Worm (Caenorhabditis elegans) whole organism, early embryonic: ENCODE measurements around the gene col-170.

Source experiments
- B0310.2 ChIP-seq: sonication (generic microtip); optimal IDR thresholded peaks from 2 replicates; lab custom pipeline; 2016; ENCODE audit warnings: mild to moderate bottlenecking, missing genetic modification characterization, missing compliant biosample characterization
- F13C5.2 ChIP-seq: sonication (generic microtip); optimal IDR thresholded peaks from 2 replicates; lab custom pipeline; 2017; ENCODE audit warnings: mild to moderate bottlenecking, missing genetic modification characterization, inconsistent platforms, missing compliant biosample characterization
- aly-1 ChIP-seq: sonication (generic microtip); optimal IDR thresholded peaks from 2 replicates; lab custom pipeline; 2016; ENCODE audit warnings: missing genetic modification characterization, missing compliant biosample characterization
- ama-1 ChIP-seq: fragments of 150-350 bp; optimal IDR thresholded peaks from 2 replicates; lab custom pipeline; 2014
- ceh-13 ChIP-seq: fragments of 200-800 bp; sonication (Bioruptor generic); optimal IDR thresholded peaks from 2 replicates; lab custom pipeline; 2018; ENCODE audit warnings: mild to moderate bottlenecking, missing genetic modification characterization, missing compliant biosample characterization
- ceh-36 ChIP-seq: sonication (generic microtip); optimal IDR thresholded peaks from 2 replicates; lab custom pipeline; 2016; ENCODE audit warnings: missing genetic modification characterization, inconsistent platforms, missing compliant biosample characterization
- ets-7 ChIP-seq: sonication (generic microtip); optimal IDR thresholded peaks from 2 replicates; lab custom pipeline; 2016; ENCODE audit warnings: missing genotype, missing genetic modification characterization, missing compliant biosample characterization
- flt-1 ChIP-seq: fragments of 200-800 bp; sonication (Bioruptor generic); IDR thresholded peaks from 2 replicates; pipeline ENCODE4 v1.3.6; 2022; ENCODE audit warnings: missing genetic modification characterization, missing compliant biosample characterization
- hnd-1 ChIP-seq: sonication (generic microtip); optimal IDR thresholded peaks from 2 replicates; lab custom pipeline; 2016; ENCODE audit warnings: missing genetic modification characterization, missing compliant biosample characterization
- pes-1 ChIP-seq: fragments of 200-800 bp; sonication (Bioruptor generic); IDR thresholded peaks from 2 replicates; pipeline ENCODE4 v1.3.6; 2022; ENCODE audit warnings: missing genetic modification reagents, missing genetic modification characterization, missing compliant biosample characterization
- scrt-1 ChIP-seq: fragments of 200-800 bp; sonication (Bioruptor generic); IDR thresholded peaks from 2 replicates; pipeline ENCODE4 v1.3.6; 2022; ENCODE audit warnings: missing genetic modification characterization, missing compliant biosample characterization
- sea-1 ChIP-seq: fragments of 200-800 bp; sonication (Bioruptor generic); conservative IDR thresholded peaks from 2 replicates; pipeline ENCODE4 v1.3.6; 2022; ENCODE audit warnings: missing genetic modification characterization, missing compliant biosample characterization
- tbx-11 ChIP-seq: fragments of 200-800 bp; sonication (Bioruptor generic); IDR thresholded peaks from 2 replicates; pipeline ENCODE4 v1.3.6; 2022; ENCODE audit warnings: missing genetic modification characterization, missing compliant biosample characterization
- tra-4 ChIP-seq: sonication (generic microtip); optimal IDR thresholded peaks from 2 replicates; lab custom pipeline; 2017; ENCODE audit warnings: missing genetic modification characterization, missing compliant biosample characterization

- TF ChIP-seq ama-1 (lab: Kevin White, UChicago), result no peak
- no peak for TF ChIP-seq ceh-36
- no peak for TF ChIP-seq flt-1 (GFP tag; lab: Robert Waterston, UW)
- TF ChIP-seq F13C5.2 (tag; lab: Kevin White, UChicago), result no peak
- TF ChIP-seq scrt-1, result no peak
- no peak for TF ChIP-seq hnd-1
- no peak for TF ChIP-seq tbx-11 (GFP tag; lab: Robert Waterston, UW)
- TF ChIP-seq aly-1, result no peak
- TF ChIP-seq pes-1 (GFP tag; lab: Robert Waterston, UW), result no peak
- TF ChIP-seq ets-7 (tag; lab: Kevin White, UChicago), result no peak
- no peak for TF ChIP-seq sea-1 (GFP tag; lab: Robert Waterston, UW)
- no peak for TF ChIP-seq ceh-13
- TF ChIP-seq B0310.2 (tag; lab: Kevin White, UChicago), result no peak
- no peak for TF ChIP-seq tra-4 (tag; lab: Kevin White, UChicago)
Observed at ce11 chrX:6291632-6292031, 39.9 kb upstream of the col-170 start, which contains the start of gene lev-9.
